Worm (Caenorhabditis elegans) whole organism, early embryonic: ENCODE results near the gene K08D10.13.
"Not testable (repeated sequence)": the region's sequence is repeated elsewhere in the genome, so short reads cannot be mapped to it uniquely, and the experiment has no call there.

Experiments used
- B0310.2 ChIP-seq: sonication (generic microtip); optimal IDR thresholded peaks from 2 replicates; lab custom pipeline; 2016; ENCODE audit warnings: mild to moderate bottlenecking, missing genetic modification characterization, missing compliant biosample characterization
- F13C5.2 ChIP-seq: sonication (generic microtip); optimal IDR thresholded peaks from 2 replicates; lab custom pipeline; 2017; ENCODE audit warnings: mild to moderate bottlenecking, missing genetic modification characterization, inconsistent platforms, missing compliant biosample characterization
- aly-1 ChIP-seq: sonication (generic microtip); optimal IDR thresholded peaks from 2 replicates; lab custom pipeline; 2016; ENCODE audit warnings: missing genetic modification characterization, missing compliant biosample characterization
- ama-1 ChIP-seq: fragments of 150-350 bp; optimal IDR thresholded peaks from 2 replicates; lab custom pipeline; 2014
- ceh-13 ChIP-seq: fragments of 200-800 bp; sonication (Bioruptor generic); optimal IDR thresholded peaks from 2 replicates; lab custom pipeline; 2018; ENCODE audit warnings: mild to moderate bottlenecking, missing genetic modification characterization, missing compliant biosample characterization
- ceh-36 ChIP-seq: sonication (generic microtip); optimal IDR thresholded peaks from 2 replicates; lab custom pipeline; 2016; ENCODE audit warnings: missing genetic modification characterization, inconsistent platforms, missing compliant biosample characterization
- ets-7 ChIP-seq: sonication (generic microtip); optimal IDR thresholded peaks from 2 replicates; lab custom pipeline; 2016; ENCODE audit warnings: missing genotype, missing genetic modification characterization, missing compliant biosample characterization
- flt-1 ChIP-seq: fragments of 200-800 bp; sonication (Bioruptor generic); IDR thresholded peaks from 2 replicates; pipeline ENCODE4 v1.3.6; 2022; ENCODE audit warnings: missing genetic modification characterization, missing compliant biosample characterization
- hmbx-1 ChIP-seq: sonication (generic microtip); optimal IDR thresholded peaks from 2 replicates; lab custom pipeline; 2016; ENCODE audit warnings: mild to moderate bottlenecking, missing genetic modification characterization, missing compliant biosample characterization
- hmg-4 ChIP-seq: fragments of 200-800 bp; sonication (Bioruptor generic); optimal IDR thresholded peaks from 2 replicates; lab custom pipeline; 2018; ENCODE audit warnings: mild to moderate bottlenecking, missing genetic modification characterization, missing compliant biosample characterization
- hnd-1 ChIP-seq: sonication (generic microtip); optimal IDR thresholded peaks from 2 replicates; lab custom pipeline; 2016; ENCODE audit warnings: missing genetic modification characterization, missing compliant biosample characterization
- pes-1 ChIP-seq: fragments of 200-800 bp; sonication (Bioruptor generic); IDR thresholded peaks from 2 replicates; pipeline ENCODE4 v1.3.6; 2022; ENCODE audit warnings: missing genetic modification reagents, missing genetic modification characterization, missing compliant biosample characterization
- scrt-1 ChIP-seq: fragments of 200-800 bp; sonication (Bioruptor generic); IDR thresholded peaks from 2 replicates; pipeline ENCODE4 v1.3.6; 2022; ENCODE audit warnings: missing genetic modification characterization, missing compliant biosample characterization
- sea-1 ChIP-seq: fragments of 200-800 bp; sonication (Bioruptor generic); conservative IDR thresholded peaks from 2 replicates; pipeline ENCODE4 v1.3.6; 2022; ENCODE audit warnings: missing genetic modification characterization, missing compliant biosample characterization
- tbx-11 ChIP-seq: fragments of 200-800 bp; sonication (Bioruptor generic); IDR thresholded peaks from 2 replicates; pipeline ENCODE4 v1.3.6; 2022; ENCODE audit warnings: missing genetic modification characterization, missing compliant biosample characterization
- tbx-37 ChIP-seq: fragments of 200-800 bp; sonication (Bioruptor generic); conservative IDR thresholded peaks from 2 replicates; pipeline ENCODE4 v1.3.6; 2022; ENCODE audit warnings: missing genetic modification reagents, missing genetic modification characterization, missing compliant biosample characterization
- tra-4 ChIP-seq: sonication (generic microtip); optimal IDR thresholded peaks from 2 replicates; lab custom pipeline; 2017; ENCODE audit warnings: missing genetic modification characterization, missing compliant biosample characterization

Gene K08D10.13

ce11 chrIV:4152143-4152542, 19.2 kb downstream of the K08D10.13 start, which contains the start of the genes K08D10.10 and R07C12.1:
K08D10.10 (plus strand) TSS chrIV:4152235.
R07C12.1 (plus strand) TSS chrIV:4152456.
- no peak for TF ChIP-seq pes-1 (GFP tag; lab: Robert Waterston, UW)

ce11 chrIV:4150138-4150537, 21.2 kb downstream of the K08D10.13 start:
- TF ChIP-seq ceh-36 (tag; lab: Kevin White, UChicago) (no peak), flt-1 (GFP tag; lab: Robert Waterston, UW) (no peak), tbx-11 (GFP tag; lab: Robert Waterston, UW) (no peak), B0310.2 (tag; lab: Kevin White, UChicago) (no peak), tra-4 (tag; lab: Kevin White, UChicago) (no peak), ceh-13 (GFP tag; lab: Kevin White, UChicago) (no peak), hnd-1 (tag; lab: Kevin White, UChicago) (no peak), ama-1 (lab: Kevin White, UChicago) (no peak), F13C5.2 (tag; lab: Kevin White, UChicago) (no peak), scrt-1 (GFP tag; lab: Robert Waterston, UW) (no peak), ets-7 (tag; lab: Kevin White, UChicago) (no peak), tbx-37 (GFP tag; lab: Robert Waterston, UW) (no peak)

ce11 chrIV:4147891-4148290, 23.5 kb downstream of the K08D10.13 start:
- no peak for TF ChIP-seq sea-1
- TF ChIP-seq tra-4 (tag; lab: Kevin White, UChicago) = no peak
- TF ChIP-seq hmg-4 (GFP tag; lab: Kevin White, UChicago) = no peak
- no peak for TF ChIP-seq ceh-36 (tag; lab: Kevin White, UChicago)
- TF ChIP-seq B0310.2 (tag; lab: Kevin White, UChicago) = no peak
- no peak for TF ChIP-seq scrt-1 (GFP tag; lab: Robert Waterston, UW)
- no peak for TF ChIP-seq tbx-11 (GFP tag; lab: Robert Waterston, UW)
- no peak for TF ChIP-seq pes-1 (GFP tag; lab: Robert Waterston, UW)
- no peak for TF ChIP-seq ets-7 (tag; lab: Kevin White, UChicago)
- no peak for TF ChIP-seq hmbx-1 (tag; lab: Kevin White, UChicago)
- TF ChIP-seq flt-1 (GFP tag; lab: Robert Waterston, UW) = no peak
- no peak for TF ChIP-seq tbx-37 (GFP tag; lab: Robert Waterston, UW)
- TF ChIP-seq aly-1 = no peak
- TF ChIP-seq hnd-1 (tag; lab: Kevin White, UChicago) = no peak
- no peak for TF ChIP-seq ama-1 (lab: Kevin White, UChicago)
- TF ChIP-seq ceh-13 (GFP tag; lab: Kevin White, UChicago) = no peak
- TF ChIP-seq F13C5.2 (tag; lab: Kevin White, UChicago) = no peak

- TF ChIP-seq aly-1 (no peak), tbx-11 (GFP tag; lab: Robert Waterston, UW) (no peak), hmg-4 (GFP tag; lab: Kevin White, UChicago) (no peak), hmbx-1 (tag; lab: Kevin White, UChicago) (no peak), scrt-1 (GFP tag; lab: Robert Waterston, UW) (no peak), B0310.2 (tag; lab: Kevin White, UChicago) (no peak), F13C5.2 (tag; lab: Kevin White, UChicago) (no peak), sea-1 (no peak), ceh-13 (GFP tag; lab: Kevin White, UChicago) (no peak), tra-4 (tag; lab: Kevin White, UChicago) (no peak), ceh-36 (tag; lab: Kevin White, UChicago) (no peak), tbx-37 (GFP tag; lab: Robert Waterston, UW) (no peak)
Measured at ce11 chrIV:4144784-4145183, 26.6 kb downstream of the K08D10.13 start, which contains the start of gene R07C12.3. R07C12.3 (plus strand) TSS chrIV:4145084.

- TF ChIP-seq pes-1 (GFP tag; lab: Robert Waterston, UW); tra-4 (tag; lab: Kevin White, UChicago); ama-1 (lab: Kevin White, UChicago): not testable (repeated sequence)
Measured at ce11 chrIV:4142986-4143385, 28.4 kb downstream of the K08D10.13 start, which contains the start of gene F49F1.12. F49F1.12 (minus strand) TSS chrIV:4143086.

ce11 chrIV:4141311-4141710, 30.1 kb downstream of the K08D10.13 start, which contains the start of gene F49F1.11:
F49F1.11 (minus strand) TSS chrIV:4141411.
- no peak for TF ChIP-seq B0310.2 (tag; lab: Kevin White, UChicago)
- TF ChIP-seq ets-7 (tag; lab: Kevin White, UChicago) = no peak

ce11 chrIV:4140265-4140664, 31.1 kb downstream of the K08D10.13 start, which contains the start of gene F49F1.18:
F49F1.18 (minus strand) TSS chrIV:4140365.
- no peak for TF ChIP-seq ama-1 (lab: Kevin White, UChicago)
- TF ChIP-seq hnd-1 (tag; lab: Kevin White, UChicago) = no peak
- TF ChIP-seq B0310.2 (tag; lab: Kevin White, UChicago) = no peak
- no peak for TF ChIP-seq ceh-13 (GFP tag; lab: Kevin White, UChicago)
- TF ChIP-seq tbx-37 (GFP tag; lab: Robert Waterston, UW) = no peak
- no peak for TF ChIP-seq F13C5.2 (tag; lab: Kevin White, UChicago)
- TF ChIP-seq aly-1 = no peak
- no peak for TF ChIP-seq ets-7 (tag; lab: Kevin White, UChicago)
- no peak for TF ChIP-seq hmbx-1 (tag; lab: Kevin White, UChicago)
- TF ChIP-seq scrt-1 (GFP tag; lab: Robert Waterston, UW) = no peak
- no peak for TF ChIP-seq hmg-4 (GFP tag; lab: Kevin White, UChicago)
- no peak for TF ChIP-seq flt-1 (GFP tag; lab: Robert Waterston, UW)
- no peak for TF ChIP-seq tra-4 (tag; lab: Kevin White, UChicago)
- TF ChIP-seq tbx-11 (GFP tag; lab: Robert Waterston, UW) = no peak
- no peak for TF ChIP-seq sea-1
- TF ChIP-seq pes-1 (GFP tag; lab: Robert Waterston, UW) = no peak
- no peak for TF ChIP-seq ceh-36 (tag; lab: Kevin White, UChicago)
